Worm (Caenorhabditis elegans): ENCODE data around the gene atic-1.

atic-1 gene

DNA sequence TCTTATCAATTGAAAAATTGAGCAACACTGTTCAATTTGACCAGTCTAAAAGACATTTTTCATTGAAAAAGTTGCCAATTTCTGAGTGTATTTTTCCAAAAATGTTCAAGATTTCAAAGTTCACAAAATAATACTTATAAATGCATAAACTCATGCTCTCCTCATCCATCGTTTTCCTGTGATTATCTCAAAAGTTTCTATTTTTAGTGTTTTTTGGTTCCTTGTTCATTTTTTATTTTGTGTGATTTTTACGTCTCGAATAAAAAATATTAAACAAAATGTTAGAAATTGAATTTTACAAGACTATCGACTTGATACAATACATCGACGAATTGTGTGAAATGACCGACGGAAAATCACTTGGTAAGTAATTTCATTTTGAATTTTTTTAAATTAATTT is at the start of gene atic-1:
Gene atic-1 (plus strand): TSS at position 301 of the 400 bp plus-strand sequence.
- TF ChIP-seq nhr-77 (tag; optimal IDR thresholded peaks at IDR 0.05) (no peak), blmp-1 (tag; optimal IDR thresholded peaks at IDR 0.05) (no peak), nhr-20 (tag; optimal IDR thresholded peaks at IDR 0.05) (no peak), C34B4.2 (tag; optimal IDR thresholded peaks at IDR 0.05) (no peak), dpl-1 (GFP tag; optimal IDR thresholded peaks at IDR 0.05) (no peak), efl-3 (GFP tag; optimal IDR thresholded peaks at IDR 0.05) (no peak), lin-13 (GFP tag; optimal IDR thresholded peaks at IDR 0.05) (no peak), nhr-237 (tag; optimal IDR thresholded peaks at IDR 0.05) (no peak), ceh-82 (tag; optimal IDR thresholded peaks at IDR 0.05) (no peak), ztf-11 (tag; optimal IDR thresholded peaks at IDR 0.05) (no peak), elt-3 (tag; optimal IDR thresholded peaks at IDR 0.05) (no peak), ceh-63 (GFP tag; optimal IDR thresholded peaks at IDR 0.05) (no peak), egl-27 (tag; optimal IDR thresholded peaks at IDR 0.05) (no peak), nhr-76 (tag; optimal IDR thresholded peaks at IDR 0.05) (no peak), ets-5 (GFP tag; IDR thresholded peaks at IDR 0.05) (no peak)

DNA sequence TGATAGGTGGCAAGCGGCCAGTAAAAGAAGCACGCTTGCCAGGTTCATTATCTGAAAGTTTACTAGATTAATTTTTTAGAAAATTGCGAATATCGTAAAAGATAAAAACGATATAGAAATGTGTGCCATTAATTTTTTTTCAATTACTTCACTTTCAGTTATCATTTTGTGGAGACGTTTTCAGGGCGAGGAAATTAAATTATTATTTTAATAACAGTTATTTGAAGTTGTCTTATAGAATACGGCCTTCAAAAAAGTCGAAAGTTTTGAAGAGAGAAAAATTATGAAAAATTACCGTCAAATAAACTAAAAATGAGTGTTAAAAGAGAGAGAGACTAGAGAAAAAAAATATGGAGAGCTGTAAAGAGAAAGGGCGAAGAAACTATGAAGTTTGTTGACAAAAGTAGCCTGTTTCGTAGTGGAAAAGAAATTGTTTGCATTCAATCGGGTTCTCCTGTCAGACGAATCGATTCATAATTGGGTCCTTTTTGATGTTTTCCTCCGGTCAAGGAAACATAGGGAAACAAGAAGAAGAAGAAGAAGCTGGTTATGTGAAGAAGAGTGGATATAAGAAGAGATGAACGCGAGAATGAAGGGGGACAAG is 47.1 kb upstream of the atic-1 start, which contains the start of gene erp-44.2:
Gene erp-44.2 (minus strand): TSS at position 51 of the 604 bp plus-strand sequence.
- TF ChIP-seq ztf-11 (tag; optimal IDR thresholded peaks at IDR 0.05) (no peak), nhr-90 (tag; optimal IDR thresholded peaks at IDR 0.05; ENCODE audit: poor library complexity) (no peak), dsc-1 (tag; optimal IDR thresholded peaks at IDR 0.05) (no peak), sup-37 (GFP tag; optimal IDR thresholded peaks at IDR 0.05) (no peak), hlh-4 (tag; optimal IDR thresholded peaks at IDR 0.05) (no peak), fkh-4 (tag; optimal IDR thresholded peaks at IDR 0.05; ENCODE audit: borderline replicate concordance) (no peak), irx-1 (tag; optimal IDR thresholded peaks at IDR 0.05) (no peak), lsy-2 (tag; optimal IDR thresholded peaks at IDR 0.05) (no peak), nhr-77 (tag; optimal IDR thresholded peaks at IDR 0.05) (no peak), ceh-8 (GFP tag; optimal IDR thresholded peaks at IDR 0.05) (no peak), fos-1 (tag; optimal IDR thresholded peaks at IDR 0.05) (no peak), swsn-7 (tag; optimal IDR thresholded peaks at IDR 0.05) (no peak), ets-5 (GFP tag; IDR thresholded peaks at IDR 0.05) (no peak), ceh-63 (GFP tag; optimal IDR thresholded peaks at IDR 0.05) (no peak), nhr-84 (tag; optimal IDR thresholded peaks at IDR 0.05) (no peak), F16B12.6 (tag; optimal IDR thresholded peaks at IDR 0.05) (no peak), mab-9 (GFP tag; IDR thresholded peaks at IDR 0.05) (no peak), unc-98 (GFP tag; IDR thresholded peaks at IDR 0.05) (no peak), nhr-47 (tag; optimal IDR thresholded peaks at IDR 0.05) (no peak), sptf-1 (tag; optimal IDR thresholded peaks at IDR 0.05) (no peak)

DNA sequence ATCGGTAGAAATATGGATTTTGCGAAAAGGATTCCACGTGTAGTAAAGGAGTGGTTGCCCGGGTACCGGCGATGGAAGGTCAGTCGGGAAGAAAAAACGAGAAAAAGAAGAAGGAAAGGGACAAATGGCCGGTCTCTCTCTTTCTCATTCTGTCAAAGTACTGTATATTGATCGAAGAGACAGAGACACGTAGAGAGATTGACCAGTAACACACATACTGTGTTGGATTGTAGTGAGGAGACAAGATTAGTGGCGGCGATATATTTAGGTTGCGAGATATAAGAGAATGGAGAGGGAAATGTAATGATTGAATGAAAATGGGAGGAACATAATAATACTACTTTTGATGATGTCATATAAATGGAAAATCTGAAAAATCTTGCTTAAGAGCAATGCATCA is 45.8 kb upstream of the atic-1 start:
- peak; percentile 76 for TF ChIP-seq mep-1 (tag; optimal IDR thresholded peaks at IDR 0.05)
- no peak for TF ChIP-seq ceh-8 (GFP tag; optimal IDR thresholded peaks at IDR 0.05)
- peak in 1 of 2 experiments; percentile 1 for TF ChIP-seq efl-1 (optimal IDR thresholded peaks at IDR 0.05)
- peak in 1 of 2 experiments; percentile 85 for TF ChIP-seq efl-1 (GFP tag; optimal IDR thresholded peaks at IDR 0.05 in 1 of 2)
- peak; percentile 10 for TF ChIP-seq nhr-71 (tag; optimal IDR thresholded peaks at IDR 0.05)
- TF ChIP-seq grh-1 (GFP tag; IDR thresholded peaks at IDR 0.05) = peak; percentile 27; the same call in 1 of the 2 replicates
- TF ChIP-seq mef-2 (tag; optimal IDR thresholded peaks at IDR 0.05) = no peak
- peak; percentile 54 for TF ChIP-seq lin-14 (GFP tag; optimal IDR thresholded peaks at IDR 0.05)
- TF ChIP-seq elt-3 (tag; optimal IDR thresholded peaks at IDR 0.05) = peak in 2 of 6 experiments; percentile 11 to 65
- TF ChIP-seq lsy-2 (tag; optimal IDR thresholded peaks at IDR 0.05) = peak; percentile 7 to 69
- TF ChIP-seq C16A3.4 (tag; optimal IDR thresholded peaks at IDR 0.05) = peak; percentile 0
- peak; percentile 27 for TF ChIP-seq nhr-90 (tag; optimal IDR thresholded peaks at IDR 0.05; ENCODE audit: poor library complexity)
- peak; percentile 66 for TF ChIP-seq nhr-85 (tag)
- peak; percentile 56 for TF ChIP-seq nhr-20 (tag; optimal IDR thresholded peaks at IDR 0.05)
- TF ChIP-seq nhr-19 (GFP tag; conservative IDR thresholded peaks at IDR 0.05) = no peak
- no peak for TF ChIP-seq aly-2 (tag; optimal IDR thresholded peaks at IDR 0.05)
- TF ChIP-seq egl-27 (tag; optimal IDR thresholded peaks at IDR 0.05) = no peak
- TF ChIP-seq sox-4 (tag; optimal IDR thresholded peaks at IDR 0.05) = no peak
- TF ChIP-seq snu-23 (GFP tag; optimal IDR thresholded peaks at IDR 0.05) = peak; percentile 57
- peak; percentile 92 for TF ChIP-seq blmp-1 (tag; optimal IDR thresholded peaks at IDR 0.05)
- peak in 1 of 2 experiments; percentile 27 for TF ChIP-seq lin-35 (GFP tag; optimal IDR thresholded peaks at IDR 0.05)

Measured in whole organism, L1 larva.